Fruit fly (Drosophila melanogaster) whole organism, wandering third instar larva: ENCODE data around the gene CG15877.

Experiments
- CG32264 ChIP-seq: fragments of 200-800 bp; sonication (Bioruptor generic); optimal IDR thresholded peaks from 2 replicates; lab custom pipeline; 2016; ENCODE audit warnings: missing biosample characterization, missing genetic modification characterization
- CG9705 ChIP-seq: fragments of 200-800 bp; sonication (Bioruptor generic); optimal IDR thresholded peaks from 2 replicates; lab custom pipeline; 2018; ENCODE audit warnings: missing biosample characterization, mild to moderate bottlenecking, missing genetic modification characterization
- CrebA ChIP-seq: fragments of 200-800 bp; sonication (Bioruptor generic); optimal IDR thresholded peaks from 2 replicates; lab custom pipeline; 2016; ENCODE audit warnings: missing biosample characterization, mild to moderate bottlenecking, missing genetic modification characterization, borderline replicate concordance
- Dfd ChIP-seq: fragments of >200 bp; optimal IDR thresholded peaks from 2 replicates; lab custom pipeline; 2017; ENCODE audit warnings: missing biosample characterization, missing genetic modification characterization
- Dif ChIP-seq: fragments of 200-275, 200-300 bp; sonication (Bioruptor generic); optimal IDR thresholded peaks from 2 replicates; lab custom pipeline; 2018; ENCODE audit warnings: missing biosample characterization, missing genetic modification characterization; ENCODE audit not compliant: partially characterized antibody
- GATAd ChIP-seq: sonication (Bioruptor generic); optimal IDR thresholded peaks from 2 replicates; lab custom pipeline; 2016; ENCODE audit warnings: missing biosample characterization, missing genetic modification characterization
- HLH106 ChIP-seq: fragments of 200-800 bp; optimal IDR thresholded peaks from 3 replicates; lab custom pipeline; 2019; ENCODE audit warnings: missing biosample characterization, mild to moderate bottlenecking, missing genetic modification characterization, moderate library complexity
- Hnf4 ChIP-seq: fragments of 200-800 bp; sonication (Bioruptor generic); optimal IDR thresholded peaks from 2 replicates; lab custom pipeline; 2016; ENCODE audit warnings: missing biosample characterization, mild to moderate bottlenecking, missing genetic modification characterization
- Hr78 ChIP-seq: fragments of >200 bp; optimal IDR thresholded peaks from 2 replicates; lab custom pipeline; 2017; ENCODE audit warnings: missing biosample characterization, missing genetic modification characterization
- Hr83 ChIP-seq: fragments of 200-300 bp; sonication (Bioruptor generic); optimal IDR thresholded peaks from 2 replicates; lab custom pipeline; 2016; ENCODE audit warnings: missing biosample characterization, mild to moderate bottlenecking, missing genetic modification characterization, moderate library complexity; ENCODE audit not compliant: poor library complexity, severe bottlenecking
- Jra ChIP-seq: sonication (Bioruptor generic); optimal IDR thresholded peaks from 2 replicates; lab custom pipeline; 2016; ENCODE audit warnings: missing biosample characterization, missing genetic modification characterization
- Mio ChIP-seq: sonication (Bioruptor generic); optimal IDR thresholded peaks from 2 replicates; lab custom pipeline; 2016; ENCODE audit warnings: missing biosample characterization, missing genetic modification characterization
- Myc ChIP-seq: fragments of >200 bp; optimal IDR thresholded peaks from 2 replicates; lab custom pipeline; 2017
- N ChIP-seq: fragments of >200 bp; optimal IDR thresholded peaks from 2 replicates; lab custom pipeline; 2018; ENCODE audit warnings: missing biosample characterization, missing external identifiers, missing genetic modification characterization
- OdsH ChIP-seq: fragments of 200-800 bp; sonication (Bioruptor generic); optimal IDR thresholded peaks from 2 replicates; lab custom pipeline; 2016; ENCODE audit warnings: missing biosample characterization, mild to moderate bottlenecking, missing genetic modification characterization
- Rel ChIP-seq, 2 experiments: fragments of 200-800 bp; sonication (Bioruptor generic) in 1 of 2; optimal IDR thresholded peaks; 2 replicates in 1 of 2; 3 replicates in 1 of 2; lab custom pipeline; 2016 to 2019; ENCODE audit warnings: mild to moderate bottlenecking in 2 of 2, missing biosample characterization in 2 of 2, missing genetic modification characterization in 2 of 2, moderate library complexity in 1 of 2
- Sp1 ChIP-seq: fragments of 200-800 bp; sonication (Bioruptor generic); optimal IDR thresholded peaks from 3 replicates; lab custom pipeline; 2019; ENCODE audit warnings: missing biosample characterization, mild to moderate bottlenecking, missing genetic modification characterization, moderate library complexity
- Vsx2 ChIP-seq: fragments of 200-300, 225-300 bp; sonication (Bioruptor generic); optimal IDR thresholded peaks from 2 replicates; lab custom pipeline; 2018; ENCODE audit warnings: missing biosample characterization, missing genetic modification characterization; ENCODE audit not compliant: partially characterized antibody
- br ChIP-seq: fragments of 200-800 bp; sonication (Bioruptor generic); optimal IDR thresholded peaks from 2 replicates; lab custom pipeline; 2016; ENCODE audit warnings: missing biosample characterization, missing genetic modification characterization
- brk ChIP-seq: fragments of 200-800 bp; sonication (Bioruptor generic); optimal IDR thresholded peaks from 2 replicates; lab custom pipeline; 2016; ENCODE audit warnings: missing biosample characterization, mild to moderate bottlenecking, missing genetic modification characterization
- dmrt93B ChIP-seq: fragments of 200-800 bp; sonication (Bioruptor generic); optimal IDR thresholded peaks from 2 replicates; lab custom pipeline; 2018; ENCODE audit warnings: missing biosample characterization, mild to moderate bottlenecking, missing genetic modification characterization
- dsf ChIP-seq: sonication (Bioruptor generic); optimal IDR thresholded peaks from 2 replicates; lab custom pipeline; 2016; ENCODE audit warnings: missing biosample characterization, missing genetic modification characterization, borderline replicate concordance
- ey ChIP-seq: fragments of 200-800 bp; sonication (Bioruptor generic); optimal IDR thresholded peaks from 2 replicates; lab custom pipeline; 2016; ENCODE audit warnings: missing biosample characterization, missing genetic modification characterization
- foxo ChIP-seq, 2 experiments: fragments of 200-800 bp; sonication (Bioruptor generic); optimal IDR thresholded peaks; 2 replicates in 1 of 2; 3 replicates in 1 of 2; lab custom pipeline; 2016 to 2017; ENCODE audit warnings: missing biosample characterization in 2 of 2, missing genetic modification characterization in 2 of 2
- fru ChIP-seq: fragments of 200-800 bp; sonication (Bioruptor generic); optimal IDR thresholded peaks from 3 replicates; lab custom pipeline; 2016; ENCODE audit warnings: missing biosample characterization, mild to moderate bottlenecking, missing genetic modification characterization
- h ChIP-seq: fragments of 200-800 bp; sonication (Bioruptor generic); optimal IDR thresholded peaks from 3 replicates; lab custom pipeline; 2016; ENCODE audit warnings: missing biosample characterization, mild to moderate bottlenecking, missing genetic modification characterization
- jim ChIP-seq: fragments of 175-275, 200-325 bp; sonication (Bioruptor generic); optimal IDR thresholded peaks from 2 replicates; lab custom pipeline; 2016; ENCODE audit warnings: missing biosample characterization, mild to moderate bottlenecking, missing genetic modification characterization
- lola ChIP-seq: fragments of >200 bp; optimal IDR thresholded peaks from 2 replicates; lab custom pipeline; 2017; ENCODE audit warnings: missing biosample characterization, missing genetic modification characterization
- pan ChIP-seq: fragments of >200 bp; optimal IDR thresholded peaks from 2 replicates; lab custom pipeline; 2017
- psq ChIP-seq: fragments of 200-800 bp; sonication (Bioruptor generic); optimal IDR thresholded peaks from 3 replicates; lab custom pipeline; 2017; ENCODE audit warnings: missing biosample characterization, mild to moderate bottlenecking, missing genetic modification characterization, moderate library complexity
- rgr ChIP-seq: fragments of 200-800 bp; sonication (Bioruptor generic); optimal IDR thresholded peaks from 3 replicates; lab custom pipeline; 2016; ENCODE audit warnings: missing biosample characterization, mild to moderate bottlenecking, missing genetic modification characterization
- sage ChIP-seq: fragments of 200-800 bp; sonication (Bioruptor generic); optimal IDR thresholded peaks from 2 replicates; lab custom pipeline; 2016; ENCODE audit warnings: missing biosample characterization, mild to moderate bottlenecking, missing genetic modification characterization
- sv ChIP-seq: fragments of 200-800 bp; sonication (Bioruptor generic); optimal IDR thresholded peaks from 3 replicates; lab custom pipeline; 2016; ENCODE audit warnings: missing biosample characterization, missing genetic modification characterization
- usp ChIP-seq: fragments of >200 bp; optimal IDR thresholded peaks from 2 replicates; lab custom pipeline; 2017; ENCODE audit warnings: missing biosample characterization, missing genetic modification characterization
- woc ChIP-seq: sonication (Bioruptor generic); optimal IDR thresholded peaks from 2 replicates; lab custom pipeline; 2016; ENCODE audit warnings: missing biosample characterization, mild to moderate bottlenecking, missing genetic modification characterization

Gene CG15877

dm6 chr3L:2423572-2423971, 46.2 kb upstream of the CG15877 start:
- TF ChIP-seq fru, result no peak
- no peak for TF ChIP-seq Sp1
- TF ChIP-seq Hr83, result no peak
- TF ChIP-seq brk (GFP tag; lab: Kevin White, UChicago), result no peak
- TF ChIP-seq ey, result no peak
- TF ChIP-seq rgr (GFP tag; lab: Kevin White, UChicago), result no peak
- no peak for TF ChIP-seq Jra
- TF ChIP-seq Mio (GFP tag; lab: Kevin White, UChicago), result no peak
- no peak for TF ChIP-seq N (GFP tag; lab: Kevin White, UChicago)
- no peak for TF ChIP-seq OdsH (GFP tag; lab: Kevin White, UChicago)
- no peak for TF ChIP-seq CG9705 (GFP tag; lab: Kevin White, UChicago)
- TF ChIP-seq sv (GFP tag; lab: Kevin White, UChicago), result no peak
- TF ChIP-seq sage (GFP tag; lab: Kevin White, UChicago), result no peak
- no peak for TF ChIP-seq Hr78 (GFP tag; lab: Kevin White, UChicago)

- TF ChIP-seq ey (no peak), Dfd (no peak), psq (GFP tag; lab: Kevin White, UChicago) (no peak), HLH106 (tag; lab: Kevin White, UChicago) (no peak), usp (GFP tag; lab: Kevin White, UChicago) (no peak), h (GFP tag; lab: Kevin White, UChicago) (no peak), sv (GFP tag; lab: Kevin White, UChicago) (no peak), brk (GFP tag; lab: Kevin White, UChicago) (no peak), GATAd (GFP tag; lab: Kevin White, UChicago) (no peak), Sp1 (no peak), woc (GFP tag; lab: Kevin White, UChicago) (no peak), Dif (GFP tag; lab: Kevin White, UChicago) (no peak), dsf (no peak), Rel (GFP tag; optimal IDR thresholded peaks at IDR 0.05; lab: Kevin White, UChicago) (no peak), Rel (tag; optimal IDR thresholded peaks at IDR 0.05; lab: Kevin White, UChicago) (no peak), lola (GFP tag; lab: Kevin White, UChicago) (no peak), foxo (GFP tag; optimal IDR thresholded peaks at IDR 0.05; lab: Kevin White, UChicago) (no peak), Vsx2 (no peak), Hnf4 (GFP tag; lab: Kevin White, UChicago) (no peak), CG9705 (GFP tag; lab: Kevin White, UChicago) (no peak)
These were observed 45.4 kb upstream of the CG15877 start for dm6 chr3L:2422763-2423162.

- TF ChIP-seq dmrt93B (no peak), h (GFP tag; lab: Kevin White, UChicago) (no peak), brk (GFP tag; lab: Kevin White, UChicago) (no peak), ey (no peak), Vsx2 (no peak), Hnf4 (GFP tag; lab: Kevin White, UChicago) (no peak), psq (GFP tag; lab: Kevin White, UChicago) (no peak)
These were observed 43.8 kb upstream of the CG15877 start for dm6 chr3L:2421138-2421537.

dm6 chr3L:2418769-2419168, 41.4 kb upstream of the CG15877 start:
- TF ChIP-seq jim (GFP tag; lab: Kevin White, UChicago) (no peak), Myc (lab: Kevin White, UChicago) (no peak), Hr83 (peak; percentile 41), Dfd (no peak), Dif (GFP tag; lab: Kevin White, UChicago) (no peak), HLH106 (tag; lab: Kevin White, UChicago) (peak; percentile 75), rgr (GFP tag; lab: Kevin White, UChicago) (peak; percentile 75), Rel (GFP tag; optimal IDR thresholded peaks at IDR 0.05; lab: Kevin White, UChicago) (peak; percentile 60), Rel (tag; optimal IDR thresholded peaks at IDR 0.05; lab: Kevin White, UChicago) (no peak), CrebA (peak; percentile 19), OdsH (GFP tag; lab: Kevin White, UChicago) (peak; percentile 72), fru (peak; percentile 86), ey (peak; percentile 75), sage (GFP tag; lab: Kevin White, UChicago) (peak; percentile 83), Vsx2 (no peak), woc (GFP tag; lab: Kevin White, UChicago) (peak; percentile 89), usp (GFP tag; lab: Kevin White, UChicago) (no peak), psq (GFP tag; lab: Kevin White, UChicago) (peak; percentile 55), h (GFP tag; lab: Kevin White, UChicago) (peak; percentile 98), dmrt93B (peak; percentile 79), Jra (peak; percentile 55), pan (lab: Kevin White, UChicago) (no peak), CG32264 (GFP tag; lab: Kevin White, UChicago) (peak; percentile 93), Sp1 (peak; percentile 72), sv (GFP tag; lab: Kevin White, UChicago) (peak; percentile 18), CG9705 (GFP tag; lab: Kevin White, UChicago) (peak; percentile 51), foxo (GFP tag; optimal IDR thresholded peaks at IDR 0.05; lab: Kevin White, UChicago) (peak; percentile 68 to 90), lola (GFP tag; lab: Kevin White, UChicago) (no peak), br (peak; percentile 72), Hnf4 (GFP tag; lab: Kevin White, UChicago) (peak; percentile 71), N (GFP tag; lab: Kevin White, UChicago) (no peak)
